Worm (Caenorhabditis elegans): ENCODE measurements around the gene F22E5.11.

- TF ChIP-seq nhr-237 (tag; optimal IDR thresholded peaks at IDR 0.05): no peak
- TF ChIP-seq nhr-76 (tag; optimal IDR thresholded peaks at IDR 0.05): no peak
- TF ChIP-seq aly-2 (tag; optimal IDR thresholded peaks at IDR 0.05): no peak
- no peak for TF ChIP-seq mdl-1 (tag; optimal IDR thresholded peaks at IDR 0.05)
- TF ChIP-seq ama-1 (optimal IDR thresholded peaks at IDR 0.05): no peak
Observed at ce11 chrII:2681118-2681517, 36.7 kb upstream of the F22E5.11 start, which contains the start of gene F34D6.1.
